Fruit fly (Drosophila melanogaster) whole organism, embryonic: ENCODE data around the gene CG5087.

Source experiments
- Asciz ChIP-seq: fragments of 200-800 bp; sonication (Bioruptor generic); optimal IDR thresholded peaks from 2 replicates; lab custom pipeline; 2017; ENCODE audit warnings: missing biosample characterization, mild to moderate bottlenecking, missing genetic modification characterization, missing genetic modification reagents
- Awh ChIP-seq: fragments of 200-800 bp; sonication (Bioruptor generic); IDR thresholded peaks from 2 replicates; pipeline ENCODE4, ENCODE4 v1.3.6; 2022; ENCODE audit warnings: missing biosample characterization, missing genetic modification characterization
- CG10274 ChIP-seq: fragments of 200-800 bp; sonication (Bioruptor generic); optimal IDR thresholded peaks from 3 replicates; lab custom pipeline; 2017; ENCODE audit warnings: missing biosample characterization, mild to moderate bottlenecking, missing genetic modification characterization
- CG10366 ChIP-seq: fragments of 200-800 bp; sonication (Bioruptor generic); IDR thresholded peaks from 2 replicates; pipeline ENCODE4 v1.3.6; 2022; ENCODE audit warnings: missing biosample characterization, missing genetic modification characterization
- CG10979 ChIP-seq: fragments of 200-800 bp; sonication (Bioruptor generic); optimal IDR thresholded peaks from 2 replicates; lab custom pipeline; 2018; ENCODE audit warnings: missing biosample characterization, mild to moderate bottlenecking, missing genetic modification characterization, moderate library complexity
- CG11085 ChIP-seq: fragments of 200-800 bp; sonication (Bioruptor generic); IDR thresholded peaks from 2 replicates; pipeline ENCODE4 v1.3.6; 2022; ENCODE audit warnings: missing biosample characterization, missing genetic modification characterization
- CG11247 ChIP-seq: fragments of 200-800 bp; sonication (Bioruptor generic); IDR thresholded peaks from 2 replicates; pipeline ENCODE4 v1.3.6; 2022; ENCODE audit warnings: missing biosample characterization, missing genetic modification characterization
- CG11723 ChIP-seq: fragments of 200-800 bp; sonication (Bioruptor generic); optimal IDR thresholded peaks from 2 replicates; lab custom pipeline; 2017; ENCODE audit warnings: missing biosample characterization, mild to moderate bottlenecking, missing genetic modification characterization
- CG12104 ChIP-seq: fragments of 200-800 bp; sonication (Bioruptor generic); optimal IDR thresholded peaks from 3 replicates; lab custom pipeline; 2016; ENCODE audit warnings: missing biosample characterization, missing genetic modification characterization
- CG12659 ChIP-seq: fragments of 200-800 bp; sonication (Bioruptor generic); optimal IDR thresholded peaks from 3 replicates; lab custom pipeline; 2017; ENCODE audit warnings: mild to moderate bottlenecking, missing biosample characterization, missing genetic modification reagents, missing genetic modification characterization
- CG14050 ChIP-seq: fragments of 200-800 bp; sonication (Bioruptor generic); IDR thresholded peaks from 3 replicates; pipeline ENCODE4 v1.3.6; 2022; ENCODE audit warnings: missing biosample characterization, missing genetic modification characterization
- CG14667 ChIP-seq: fragments of 200-800 bp; sonication (Bioruptor generic); IDR thresholded peaks from 2 replicates; pipeline ENCODE4 v1.3.6; 2022; ENCODE audit warnings: missing biosample characterization, missing genetic modification characterization
- CG18011 ChIP-seq: fragments of 200-800 bp; sonication (Bioruptor generic); optimal IDR thresholded peaks from 2 replicates; lab custom pipeline; 2017; ENCODE audit warnings: missing biosample characterization, missing genetic modification characterization, mild to moderate bottlenecking, moderate library complexity, missing genotype
- CG2875 ChIP-seq: fragments of 200-800 bp; sonication (Bioruptor generic); optimal IDR thresholded peaks from 2 replicates; lab custom pipeline; 2017; ENCODE audit warnings: missing biosample characterization, mild to moderate bottlenecking, missing genetic modification characterization, missing genetic modification reagents
- CG2889 ChIP-seq: fragments of 200-800 bp; sonication (Bioruptor generic); IDR thresholded peaks from 3 replicates; pipeline ENCODE4 v1.3.6; 2022; ENCODE audit warnings: missing biosample characterization, missing genetic modification characterization
- CG30431 ChIP-seq: fragments of 200-800 bp; sonication (Bioruptor generic); optimal IDR thresholded peaks from 2 replicates; lab custom pipeline; 2017; ENCODE audit warnings: missing biosample characterization, missing genetic modification characterization
- CG34224 ChIP-seq: fragments of 200-800 bp; sonication (Bioruptor generic); IDR thresholded peaks from 3 replicates; pipeline ENCODE4 v1.3.6; 2022; ENCODE audit warnings: missing biosample characterization, missing genetic modification characterization; ENCODE audit not compliant: partially characterized antibody
- CG34376 ChIP-seq: fragments of 200-800 bp; sonication (Bioruptor generic); optimal IDR thresholded peaks from 2 replicates; lab custom pipeline; 2018; ENCODE audit warnings: missing biosample characterization, mild to moderate bottlenecking, missing genetic modification characterization
- CG6254 ChIP-seq: fragments of 200-800 bp; sonication (Bioruptor generic); optimal IDR thresholded peaks from 3 replicates; lab custom pipeline; 2017; ENCODE audit warnings: mild to moderate bottlenecking, missing biosample characterization, missing genetic modification reagents, missing genetic modification characterization
- CG7357 ChIP-seq: fragments of 200-800 bp; sonication (Bioruptor generic); IDR thresholded peaks from 3 replicates; pipeline ENCODE4 v1.3.6; 2022; ENCODE audit warnings: missing biosample characterization, missing genetic modification characterization
- CG7839 ChIP-seq: fragments of 200-800 bp; sonication (Bioruptor generic); optimal IDR thresholded peaks from 3 replicates; lab custom pipeline; 2018; ENCODE audit warnings: missing biosample characterization, mild to moderate bottlenecking, missing genetic modification characterization, moderate library complexity
- CG9727 ChIP-seq: fragments of 200-800 bp; sonication (Bioruptor generic); optimal IDR thresholded peaks from 3 replicates; lab custom pipeline; 2017; ENCODE audit warnings: missing biosample characterization, mild to moderate bottlenecking, missing genetic modification characterization
- CG9817 ChIP-seq: fragments of 200-800 bp; sonication (Bioruptor generic); optimal IDR thresholded peaks from 2 replicates; lab custom pipeline; 2018; ENCODE audit warnings: missing biosample characterization, mild to moderate bottlenecking, missing genetic modification characterization, moderate library complexity
- CrebB ChIP-seq: fragments of 200-800 bp; sonication (Bioruptor generic); optimal IDR thresholded peaks from 3 replicates; lab custom pipeline; 2018; ENCODE audit warnings: missing biosample characterization, mild to moderate bottlenecking, missing genetic modification characterization
- ERR ChIP-seq: fragments of 200-800 bp; sonication (Bioruptor generic); optimal IDR thresholded peaks from 2 replicates; lab custom pipeline; 2016; ENCODE audit warnings: missing biosample characterization, missing genetic modification characterization
- Ets65A ChIP-seq: fragments of 200-800 bp; sonication (Bioruptor generic); peaks from one replicate; lab custom pipeline; 2016; ENCODE audit warnings: missing biosample characterization, missing genetic modification characterization
- Gsc ChIP-seq: fragments of 200-800 bp; sonication (Bioruptor generic); IDR thresholded peaks from 2 replicates; pipeline ENCODE4 v1.3.6; 2022; ENCODE audit warnings: missing biosample characterization, missing genetic modification characterization
- Kr ChIP-seq: fragments of 200-800 bp; sonication (Bioruptor generic); optimal IDR thresholded peaks from 2 replicates; lab custom pipeline; 2017; ENCODE audit warnings: missing biosample characterization, mild to moderate bottlenecking, missing genetic modification characterization
- Mrtf ChIP-seq: fragments of 200-800 bp; sonication (Bioruptor generic); IDR thresholded peaks from 3 replicates; pipeline ENCODE4 v1.3.6; 2022; ENCODE audit warnings: missing biosample characterization, missing genetic modification characterization
- Rfx ChIP-seq: fragments of 200-800 bp; sonication (Bioruptor generic); IDR thresholded peaks from 2 replicates; pipeline ENCODE4 v1.3.6; 2022; ENCODE audit warnings: missing biosample characterization, missing genetic modification characterization
- Spps ChIP-seq: fragments of 200-800 bp; sonication (Bioruptor generic); optimal IDR thresholded peaks from 2 replicates; lab custom pipeline; 2018; ENCODE audit warnings: missing biosample characterization, mild to moderate bottlenecking, missing genetic modification characterization
- Usf ChIP-seq: fragments of 200-800 bp; sonication (Bioruptor generic); optimal IDR thresholded peaks from 2 replicates; lab custom pipeline; 2017; ENCODE audit warnings: missing genotype, missing biosample characterization, missing genetic modification characterization
- Vsx1 ChIP-seq: fragments of 200-800 bp; sonication (Bioruptor generic); optimal IDR thresholded peaks from 2 replicates; lab custom pipeline; 2017; ENCODE audit warnings: missing biosample characterization, mild to moderate bottlenecking, missing genetic modification characterization, missing genetic modification reagents
- ab ChIP-seq: fragments of 200-800 bp; sonication (Bioruptor generic); optimal IDR thresholded peaks from 2 replicates; lab custom pipeline; 2016; ENCODE audit warnings: missing biosample characterization, missing genetic modification characterization
- aop ChIP-seq: fragments of 200-800 bp; sonication (Bioruptor generic); IDR thresholded peaks from 2 replicates; pipeline ENCODE4 v1.3.6; 2022; ENCODE audit warnings: missing biosample characterization, missing genetic modification characterization
- ase ChIP-seq: fragments of 200-800 bp; sonication (Bioruptor generic); IDR thresholded peaks from 3 replicates; pipeline ENCODE4 v1.3.6; 2022; ENCODE audit warnings: missing biosample characterization, missing genetic modification characterization
- chn ChIP-seq: fragments of 200-800 bp; sonication (Bioruptor generic); optimal IDR thresholded peaks from 2 replicates; lab custom pipeline; 2016; ENCODE audit warnings: missing biosample characterization, missing genetic modification characterization
- crc ChIP-seq: fragments of 200-800 bp; sonication (Bioruptor generic); optimal IDR thresholded peaks from 2 replicates; lab custom pipeline; 2016; ENCODE audit warnings: missing biosample characterization, missing genetic modification characterization
- croc ChIP-seq: fragments of 200-800 bp; sonication (Bioruptor generic); conservative IDR thresholded peaks from 3 replicates; pipeline ENCODE4 v1.3.6; 2022; ENCODE audit warnings: missing biosample characterization, missing genetic modification characterization
- dmrt11E ChIP-seq: fragments of 200-800 bp; sonication (Bioruptor generic); optimal IDR thresholded peaks from 3 replicates; lab custom pipeline; 2018; ENCODE audit warnings: missing biosample characterization, mild to moderate bottlenecking, missing genetic modification characterization, moderate library complexity
- dpn ChIP-seq, 2 experiments: fragments of 200-800 bp; sonication (Bioruptor generic); optimal IDR thresholded peaks; 3 replicates each; lab custom pipeline; 2016; ENCODE audit warnings: missing biosample characterization in 2 of 2, missing genetic modification characterization in 2 of 2
- emc ChIP-seq: fragments of 200-800 bp; sonication (Bioruptor generic); optimal IDR thresholded peaks from 2 replicates; lab custom pipeline; 2016; ENCODE audit warnings: missing biosample characterization, missing genetic modification characterization
- exex ChIP-seq: fragments of 200-800 bp; sonication (Bioruptor generic); optimal IDR thresholded peaks from 4 replicates; lab custom pipeline; 2018; ENCODE audit warnings: missing biosample characterization, mild to moderate bottlenecking, missing genetic modification characterization, moderate library complexity
- fd96Cb ChIP-seq: fragments of 200-800 bp; sonication (Bioruptor generic); optimal IDR thresholded peaks from 2 replicates; lab custom pipeline; 2018; ENCODE audit warnings: missing biosample characterization, mild to moderate bottlenecking, missing genetic modification characterization, moderate library complexity
- gcm2 ChIP-seq: fragments of 200-800 bp; sonication (Bioruptor generic); optimal IDR thresholded peaks from 2 replicates; lab custom pipeline; 2016; ENCODE audit warnings: missing biosample characterization, missing genetic modification characterization
- ham ChIP-seq: fragments of 200-800 bp; sonication (Bioruptor generic); IDR thresholded peaks from 2 replicates; pipeline ENCODE4 v1.3.6; 2022; ENCODE audit warnings: missing biosample characterization, missing genetic modification characterization
- lov ChIP-seq, 2 experiments: fragments of 200-800 bp in 1 of 2; fragments of >200 bp in 1 of 2; sonication (Bioruptor generic) in 1 of 2; IDR thresholded peaks in 1 of 2; optimal IDR thresholded peaks in 1 of 2; 2 replicates in 1 of 2; 3 replicates in 1 of 2; pipeline versions ENCODE4 v1.3.6 to Lab custom; 2017 to 2022; ENCODE audit warnings: missing biosample characterization in 1 of 2, missing genetic modification characterization in 1 of 2
- ranshi ChIP-seq: fragments of 200-800 bp; sonication (Bioruptor generic); IDR thresholded peaks from 2 replicates; pipeline ENCODE4 v1.3.6; 2022; ENCODE audit warnings: missing biosample characterization, missing genetic modification characterization
- row ChIP-seq: fragments of 200-800 bp; sonication (Bioruptor generic); IDR thresholded peaks from 3 replicates; pipeline ENCODE4 v1.3.6; 2022; ENCODE audit warnings: missing biosample characterization, missing genetic modification characterization
- tgo ChIP-seq: fragments of 200-800 bp; sonication (Bioruptor generic); IDR thresholded peaks from 3 replicates; pipeline ENCODE4 v1.3.6; 2022; ENCODE audit warnings: missing biosample characterization, missing genetic modification characterization
- tx ChIP-seq: fragments of 200-800 bp; sonication (Bioruptor generic); optimal IDR thresholded peaks from 2 replicates; lab custom pipeline; 2016; ENCODE audit warnings: missing biosample characterization, missing genetic modification characterization

CG5087 gene

DNA sequence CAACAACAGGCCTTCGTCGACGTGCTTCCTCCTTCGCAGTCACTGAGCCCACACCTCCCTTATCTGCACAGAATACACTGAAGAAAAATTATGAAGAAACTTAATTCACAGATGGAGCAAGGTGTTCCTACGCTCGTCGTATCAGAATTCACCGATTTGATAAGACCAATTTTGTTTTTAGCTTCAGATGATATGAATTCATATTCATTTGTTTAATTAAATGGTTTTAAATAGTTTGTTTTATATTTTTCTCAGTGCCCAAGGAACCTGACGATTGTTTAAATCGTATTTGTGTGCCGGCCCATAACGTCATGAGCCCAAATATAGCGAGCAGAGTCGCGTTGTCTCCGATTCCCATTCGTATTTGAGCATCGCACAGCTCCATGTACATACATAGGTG is 25.6 kb downstream of the CG5087 start (continued):
- TF ChIP-seq Asciz (GFP tag; lab: Kevin White, UChicago) (no peak), CG34376 (GFP tag; lab: Kevin White, UChicago) (no peak), CG10366 (peak; percentile 31), dpn (GFP tag; optimal IDR thresholded peaks at IDR 0.05; lab: Kevin White, UChicago) (peak; percentile 45 to 51), ham (GFP tag; lab: Robert Waterston, UW) (no peak), chn (peak; percentile 73), ase (no peak), tx (peak; percentile 18), CG11247 (no peak), CG11723 (GFP tag; lab: Kevin White, UChicago) (peak; percentile 10), CG7839 (peak; percentile 75), row (GFP tag; lab: Robert Waterston, UW) (peak; percentile 75), CG12659 (GFP tag; lab: Kevin White, UChicago) (peak; percentile 35), CG14050 (GFP tag; lab: Robert Waterston, UW) (0 out of 3 replicates have a peak, but pooled peaks have one; percentile 12), dmrt11E (tag; lab: Kevin White, UChicago) (peak; percentile 91), CG2889 (GFP tag; lab: Robert Waterston, UW) (no peak), lov (optimal IDR thresholded peaks at IDR 0.05; lab: Kevin White, UChicago) (no peak), lov (GFP tag; IDR thresholded peaks at IDR 0.05; lab: Robert Waterston, UW) (peak; percentile 62; the same call in 1 of the 3 replicates), CG7357 (GFP tag; lab: Robert Waterston, UW) (no peak), gcm2 (GFP tag; lab: Kevin White, UChicago) (peak; percentile 16), Rfx (GFP tag; lab: Robert Waterston, UW) (peak; percentile 38), Vsx1 (no peak), CG9817 (tag; lab: Kevin White, UChicago) (peak; percentile 17), Gsc (GFP tag; lab: Robert Waterston, UW) (peak; percentile 19; the same call in 1 of the 2 replicates), fd96Cb (tag; lab: Kevin White, UChicago) (peak; percentile 57), CG34224 (GFP tag; lab: Robert Waterston, UW) (no peak), CG6254 (GFP tag; lab: Kevin White, UChicago) (peak; percentile 61), ab (peak; percentile 28), tgo (peak; percentile 65), ERR (GFP tag; lab: Kevin White, UChicago) (no peak), CG11085 (GFP tag; lab: Robert Waterston, UW) (no peak), croc (GFP tag; lab: Robert Waterston, UW) (peak; percentile 69), Mrtf (GFP tag; lab: Robert Waterston, UW) (0 out of 3 replicates have a peak, but pooled peaks have one; percentile 7), Awh (GFP tag; lab: Robert Waterston, UW) (no peak), CG9727 (GFP tag; lab: Kevin White, UChicago) (peak; percentile 92), CG14667 (GFP tag; lab: Robert Waterston, UW) (no peak), Spps (peak; percentile 65), exex (tag; lab: Kevin White, UChicago) (no peak), CG2875 (GFP tag; lab: Kevin White, UChicago) (peak; percentile 46), CG10979 (tag; lab: Kevin White, UChicago) (peak; percentile 83), CrebB (peak; percentile 28), emc (GFP tag; lab: Kevin White, UChicago) (no peak), aop (no peak), Ets65A (GFP tag; lab: Kevin White, UChicago) (peak; percentile 96), crc (GFP tag; lab: Kevin White, UChicago) (peak; percentile 15), Kr (GFP tag; lab: Kevin White, UChicago) (no peak), ranshi (GFP tag; lab: Robert Waterston, UW) (peak; percentile 50; the same call in 1 of the 2 replicates), CG18011 (GFP tag; lab: Kevin White, UChicago) (no peak), CG30431 (peak; percentile 77), CG10274 (GFP tag; lab: Kevin White, UChicago) (peak; percentile 19), Usf (GFP tag; lab: Kevin White, UChicago) (peak; percentile 60), CG12104 (GFP tag; lab: Kevin White, UChicago) (peak; percentile 35)
